Fruit fly (Drosophila melanogaster) Kc167 (cell line): ENCODE measurements around the gene CG33489.

Experiments used
- Myc ChIP-seq: fragments of >200 bp; optimal IDR thresholded peaks from 2 replicates; lab custom pipeline; 2017; ENCODE audit warnings: missing external identifiers
- h ChIP-seq: fragments of >200 bp; optimal IDR thresholded peaks from 3 replicates; lab custom pipeline; 2018; ENCODE audit warnings: missing external identifiers
- insv ChIP-seq: fragments of >200 bp; optimal IDR thresholded peaks from 3 replicates; lab custom pipeline; 2018; ENCODE audit warnings: missing external identifiers
- psq ChIP-seq: fragments of >200 bp; optimal IDR thresholded peaks from 2 replicates; lab custom pipeline; 2017; ENCODE audit warnings: missing external identifiers

DNA sequence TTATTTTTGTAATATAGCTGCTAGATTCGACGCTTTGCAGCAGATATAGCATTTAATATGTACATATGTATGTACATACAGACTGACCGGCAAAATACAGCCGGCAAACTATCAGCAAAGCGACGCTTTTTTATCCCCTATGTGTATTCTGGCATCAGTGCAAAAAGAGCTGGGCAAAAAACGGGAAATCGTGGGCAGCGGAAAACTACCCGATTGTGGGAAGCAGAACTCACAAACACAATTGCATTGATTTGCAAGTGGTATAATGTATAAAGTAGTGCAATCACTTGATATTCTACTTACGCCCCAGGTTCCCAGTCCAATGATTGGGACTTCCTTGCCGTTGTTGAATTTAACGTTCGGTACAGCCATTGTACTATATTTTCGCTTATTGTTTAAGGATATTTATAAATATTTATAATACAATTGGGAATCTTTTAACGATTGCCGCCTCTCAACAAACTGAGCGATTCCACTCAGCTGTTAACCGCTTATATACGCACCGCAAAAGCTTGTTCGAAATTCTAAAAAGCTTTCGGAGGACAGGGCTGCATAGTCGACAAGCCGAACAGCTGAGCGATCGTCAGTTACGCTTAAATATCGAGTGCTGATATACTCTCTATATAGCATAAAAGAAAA, 46.5 kb upstream of the CG33489 start:
- TF ChIP-seq Myc (no peak), psq (no peak), insv (lab: Kevin White, UChicago) (no peak), h (lab: Kevin White, UChicago) (no peak)
